Fruit fly (Drosophila melanogaster) S2 (cell line): ENCODE measurements around the gene CG32750.

Experiments used
- CG8478 ChIP-seq: fragments of >200 bp; optimal IDR thresholded peaks from 2 replicates; lab custom pipeline; 2018
- CTCF ChIP-seq, 2 experiments: fragments of >200 bp; optimal IDR thresholded peaks; 2 replicates each; lab custom pipeline; 2018

DNA sequence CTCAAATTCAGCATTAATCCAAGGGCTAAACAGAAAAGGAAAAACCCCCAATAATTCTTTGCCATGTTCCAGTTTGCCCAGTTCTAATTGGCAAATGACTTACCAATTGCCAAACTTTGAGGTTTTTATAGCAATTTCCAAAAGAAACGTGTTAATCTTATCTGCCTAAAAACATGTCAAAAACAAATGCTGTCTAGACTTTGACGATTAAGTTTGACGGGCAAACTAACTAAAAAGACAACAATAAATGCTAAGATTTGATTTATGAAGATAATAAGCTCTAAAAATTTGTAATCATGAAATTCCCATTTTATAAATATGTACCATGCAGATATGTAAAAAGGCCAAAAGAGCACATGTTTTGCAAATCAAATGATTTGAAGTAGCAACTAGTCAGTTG, 2.3 kb upstream of the CG32750 start, which contains the start of gene CG32751:
- TF ChIP-seq CG8478, result no peak
- no peak for TF ChIP-seq CTCF (optimal IDR thresholded peaks at IDR 0.05; lab: Kevin White, UChicago)
